Worm (Caenorhabditis elegans) whole organism, L4 larva: ENCODE measurements around the gene ZC155.2.

Experiments used
- D1046.2 ChIP-seq: fragments of 200-800 bp; sonication (Bioruptor generic); IDR thresholded peaks from 2 replicates; pipeline ENCODE4 v1.3.6; 2022; ENCODE audit warnings: missing genetic modification characterization, missing compliant biosample characterization
- F26F4.8 ChIP-seq: fragments of 200-800 bp; sonication (Bioruptor generic); conservative IDR thresholded peaks from 2 replicates; pipeline ENCODE4 v1.3.6; 2022; ENCODE audit warnings: missing genetic modification characterization, missing compliant biosample characterization
- F44E2.7 ChIP-seq: fragments of 200-800 bp; sonication (Bioruptor generic); IDR thresholded peaks from 2 replicates; pipeline ENCODE4 v2.1.2; 2022; ENCODE audit warnings: missing genetic modification characterization, missing compliant biosample characterization
- R02D3.7 ChIP-seq: fragments of 150-350 bp; sonication (generic microtip); optimal IDR thresholded peaks from 3 replicates; lab custom pipeline; 2014; ENCODE audit warnings: missing biosample characterization, missing genetic modification characterization
- T20F7.1 ChIP-seq: fragments of 200-800 bp; sonication (Bioruptor generic); optimal IDR thresholded peaks from 2 replicates; lab custom pipeline; 2018; ENCODE audit warnings: mild to moderate bottlenecking, missing genetic modification characterization, missing compliant biosample characterization
- ZK337.2 ChIP-seq: fragments of 200-800 bp; sonication (Bioruptor generic); IDR thresholded peaks from 2 replicates; pipeline ENCODE4 v1.3.6; 2022; ENCODE audit warnings: missing genetic modification reagents, missing genetic modification characterization, missing compliant biosample characterization
- aha-1 ChIP-seq: fragments of 150-350 bp; peaks from one replicate; lab custom pipeline; 2014; ENCODE audit warnings: missing biosample characterization, missing genetic modification characterization
- attf-4 ChIP-seq: sonication (generic microtip); optimal IDR thresholded peaks from 3 replicates; lab custom pipeline; 2017; ENCODE audit warnings: missing biosample characterization, missing genetic modification characterization
- ceh-28 ChIP-seq: fragments of 150-350 bp; optimal IDR thresholded peaks from 2 replicates; lab custom pipeline; 2014; ENCODE audit warnings: missing biosample characterization, missing genetic modification reagents, missing genetic modification characterization
- ceh-44 ChIP-seq: fragments of 200-800 bp; sonication (Bioruptor generic); IDR thresholded peaks from 2 replicates; pipeline ENCODE4 v1.3.6; 2022; ENCODE audit warnings: missing genetic modification reagents, missing genetic modification characterization, missing compliant biosample characterization
- cey-2 ChIP-seq: sonication (generic microtip); optimal IDR thresholded peaks from 3 replicates; lab custom pipeline; 2017; ENCODE audit warnings: missing genetic modification characterization, mild to moderate bottlenecking, missing compliant biosample characterization, antibody characterized with exemption, borderline replicate concordance; ENCODE audit not compliant: insufficient read depth
- ctbp-1 ChIP-seq: fragments of 200-800 bp; sonication (Bioruptor generic); IDR thresholded peaks from 2 replicates; pipeline ENCODE4 v1.3.6; 2022; ENCODE audit warnings: missing genetic modification reagents, missing genetic modification characterization, missing compliant biosample characterization
- daf-12 ChIP-seq: fragments of 150-350 bp; optimal IDR thresholded peaks from 2 replicates; lab custom pipeline; 2014; ENCODE audit warnings: missing biosample characterization, missing genetic modification reagents, missing genetic modification characterization
- daf-19 ChIP-seq: fragments of 200-800 bp; sonication (Bioruptor generic); conservative IDR thresholded peaks from 2 replicates; pipeline ENCODE4 v1.3.6; 2022; ENCODE audit warnings: missing genetic modification characterization, missing compliant biosample characterization
- daf-8 ChIP-seq: fragments of 200-800 bp; sonication (Bioruptor generic); IDR thresholded peaks from 2 replicates; pipeline ENCODE4 v1.3.6; 2022; ENCODE audit warnings: missing genetic modification characterization, missing compliant biosample characterization
- dmd-6 ChIP-seq: fragments of 200-800 bp; sonication (Bioruptor generic); IDR thresholded peaks from 2 replicates; pipeline ENCODE4 v1.3.6; 2022; ENCODE audit warnings: missing genetic modification reagents, missing genetic modification characterization, missing compliant biosample characterization
- dmd-8 ChIP-seq: fragments of 200-800 bp; sonication (Bioruptor generic); IDR thresholded peaks from 2 replicates; pipeline ENCODE4 v1.3.6; 2022; ENCODE audit warnings: missing genetic modification characterization, missing compliant biosample characterization
- dve-1 ChIP-seq: sonication (generic microtip); optimal IDR thresholded peaks from 2 replicates; lab custom pipeline; 2017; ENCODE audit warnings: antibody characterized with exemption, mild to moderate bottlenecking, missing genetic modification characterization, missing compliant biosample characterization; ENCODE audit not compliant: insufficient read depth
- gei-8 ChIP-seq: fragments of 200-800 bp; sonication (Bioruptor generic); optimal IDR thresholded peaks from 2 replicates; lab custom pipeline; 2018; ENCODE audit warnings: mild to moderate bottlenecking, missing genetic modification characterization, missing compliant biosample characterization
- hif-1 ChIP-seq, 2 experiments: sonication (generic microtip); optimal IDR thresholded peaks; 2 replicates each; lab custom pipeline; 2016 to 2017; ENCODE audit warnings: missing compliant biosample characterization in 2 of 2, missing genetic modification characterization in 2 of 2, missing genetic modification reagents in 2 of 2, missing genotype in 2 of 2, mild to moderate bottlenecking in 1 of 2
- hmg-1.1 ChIP-seq: fragments of 200-800 bp; sonication (Bioruptor generic); IDR thresholded peaks from 2 replicates; pipeline ENCODE4 v1.3.6; 2022; ENCODE audit warnings: missing genetic modification reagents, missing genetic modification characterization, missing compliant biosample characterization
- lin-13 ChIP-seq: fragments of 150-350 bp; optimal IDR thresholded peaks from 2 replicates; lab custom pipeline; 2014; ENCODE audit warnings: missing biosample characterization, missing genetic modification reagents, missing genetic modification characterization
- mep-1 ChIP-seq: fragments of 150-350 bp; sonication (generic microtip); optimal IDR thresholded peaks from 3 replicates; lab custom pipeline; 2014; ENCODE audit warnings: missing biosample characterization, missing genetic modification characterization
- mxl-2 ChIP-seq: fragments of 200-800 bp; sonication (Bioruptor generic); conservative IDR thresholded peaks from 2 replicates; pipeline ENCODE4 v1.3.6; 2022; ENCODE audit warnings: missing genetic modification reagents, missing genetic modification characterization, missing compliant biosample characterization
- nhr-102 ChIP-seq: sonication (generic microtip); optimal IDR thresholded peaks from 2 replicates; lab custom pipeline; 2016; ENCODE audit warnings: mild to moderate bottlenecking, missing genetic modification characterization, moderate library complexity, missing compliant biosample characterization
- nhr-48 ChIP-seq: sonication (generic microtip); optimal IDR thresholded peaks from 2 replicates; lab custom pipeline; 2016; ENCODE audit warnings: mild to moderate bottlenecking, missing genetic modification characterization, missing compliant biosample characterization
- nhr-6 ChIP-seq: fragments of 150-350 bp; optimal IDR thresholded peaks from 2 replicates; lab custom pipeline; 2014; ENCODE audit warnings: missing biosample characterization, missing genetic modification characterization
- nhr-76 ChIP-seq: fragments of 150-350 bp; optimal IDR thresholded peaks from 2 replicates; lab custom pipeline; 2014; ENCODE audit warnings: missing biosample characterization, missing genetic modification characterization
- nhr-77 ChIP-seq: fragments of 150-350 bp; optimal IDR thresholded peaks from 2 replicates; lab custom pipeline; 2014; ENCODE audit warnings: missing biosample characterization, missing genetic modification characterization
- pha-4 ChIP-seq, 2 experiments: fragments of 150-350 bp in 1 of 2; fragments of 200-800 bp in 1 of 2; sonication (Bioruptor generic) in 1 of 2; IDR thresholded peaks in 1 of 2; optimal IDR thresholded peaks in 1 of 2; 2 replicates each; pipeline versions ENCODE4 v1.3.6 to Lab custom; 2014 to 2022; ENCODE audit warnings: missing genetic modification characterization in 2 of 2, missing genetic modification reagents in 2 of 2, missing biosample characterization in 1 of 2, missing compliant biosample characterization in 1 of 2
- sdz-12 ChIP-seq: fragments of 200-800 bp; sonication (Bioruptor generic); optimal IDR thresholded peaks from 2 replicates; lab custom pipeline; 2018; ENCODE audit warnings: mild to moderate bottlenecking, missing genetic modification characterization, missing compliant biosample characterization
- skn-1 ChIP-seq: fragments of 150-350 bp; optimal IDR thresholded peaks from 2 replicates; lab custom pipeline; 2014; ENCODE audit warnings: missing biosample characterization, missing genetic modification characterization
- snpc-1.2 ChIP-seq: fragments of 200-800 bp; sonication (Bioruptor generic); IDR thresholded peaks from 2 replicates; pipeline ENCODE4 v1.3.6; 2022; ENCODE audit warnings: missing genetic modification reagents, missing genetic modification characterization, missing compliant biosample characterization
- spr-3 ChIP-seq: fragments of 200-800 bp; sonication (Bioruptor generic); optimal IDR thresholded peaks from 2 replicates; lab custom pipeline; 2018; ENCODE audit warnings: mild to moderate bottlenecking, missing genetic modification characterization, missing compliant biosample characterization
- unc-39 ChIP-seq: sonication (generic microtip); optimal IDR thresholded peaks from 2 replicates; lab custom pipeline; 2017; ENCODE audit warnings: missing biosample characterization, missing genetic modification characterization
- unc-62 ChIP-seq, 3 experiments: fragments of 150-350 bp in 1 of 3; sonication (generic microtip); optimal IDR thresholded peaks in 2 of 3; peaks in 1 of 3; 1 replicate in 1 of 3; 2 replicates in 2 of 3; lab custom pipeline; 2014 to 2017; ENCODE audit warnings: missing biosample characterization in 3 of 3, missing genetic modification characterization in 3 of 3, missing genetic modification reagents in 3 of 3, missing genotype in 1 of 3
- zfp-2 ChIP-seq: sonication (generic microtip); optimal IDR thresholded peaks from 2 replicates; lab custom pipeline; 2016; ENCODE audit warnings: mild to moderate bottlenecking, missing genetic modification characterization, missing compliant biosample characterization
- zip-11 ChIP-seq: fragments of 200-800 bp; sonication (Bioruptor generic); IDR thresholded peaks from 2 replicates; pipeline ENCODE4 v1.3.6; 2022; ENCODE audit warnings: missing genetic modification characterization, missing compliant biosample characterization
- zip-2 ChIP-seq: fragments of 150-350 bp; optimal IDR thresholded peaks from 2 replicates; lab custom pipeline; 2014; ENCODE audit warnings: missing biosample characterization, missing genetic modification characterization
- ztf-11 ChIP-seq: fragments of 150-350 bp; optimal IDR thresholded peaks from 2 replicates; lab custom pipeline; 2014; ENCODE audit warnings: missing biosample characterization, missing genetic modification characterization

Gene ZC155.2

ce11 chrIII:5172470-5172869 lies 46.3 kb upstream of the ZC155.2 start, which contains the start of gene K10D2.5 (continued):
- TF ChIP-seq dmd-8 (GFP tag; lab: Robert Waterston, UW) (no peak), daf-19 (GFP tag; lab: Robert Waterston, UW) (0 out of 2 replicates have a peak, but pooled peaks have one; percentile 55), dve-1 (tag; lab: Kevin White, UChicago) (peak; percentile 68), hif-1 (tag; optimal IDR thresholded peaks at IDR 0.05; lab: Kevin White, UChicago) (peak in 1 of 2 experiments; percentile 96), unc-62 (GFP tag; optimal IDR thresholded peaks at IDR 0.05 in 1 of 2; lab: Kevin White, UChicago) (peak in 1 of 2 experiments; percentile 91), unc-62 (tag; optimal IDR thresholded peaks at IDR 0.05; lab: Kevin White, UChicago) (no peak), gei-8 (GFP tag; lab: Kevin White, UChicago) (no peak), dmd-6 (GFP tag; lab: Robert Waterston, UW) (peak; percentile 91), ceh-44 (GFP tag; lab: Robert Waterston, UW) (peak; percentile 99), ctbp-1 (GFP tag; lab: Robert Waterston, UW) (peak; percentile 73), nhr-102 (peak; percentile 53), attf-4 (tag; lab: Kevin White, UChicago) (no peak), ZK337.2 (GFP tag; lab: Robert Waterston, UW) (peak; percentile 99), F26F4.8 (GFP tag; lab: Robert Waterston, UW) (no peak), daf-8 (GFP tag; lab: Robert Waterston, UW) (no peak), zip-2 (tag; lab: Kevin White, UChicago) (no peak), aha-1 (peak; percentile 85), nhr-48 (tag; lab: Kevin White, UChicago) (no peak), T20F7.1 (GFP tag; lab: Kevin White, UChicago) (peak; percentile 86), mep-1 (peak; percentile 92), nhr-76 (tag; lab: Kevin White, UChicago) (no peak), pha-4 (GFP tag; IDR thresholded peaks at IDR 0.05; lab: Robert Waterston, UW) (no peak), pha-4 (tag; optimal IDR thresholded peaks at IDR 0.05; lab: Kevin White, UChicago) (peak; percentile 60), snpc-1.2 (GFP tag; lab: Robert Waterston, UW) (peak; percentile 75), skn-1 (tag; lab: Kevin White, UChicago) (no peak), sdz-12 (GFP tag; lab: Kevin White, UChicago) (peak; percentile 94), zip-11 (GFP tag; lab: Robert Waterston, UW) (no peak), lin-13 (GFP tag; lab: Kevin White, UChicago) (peak; percentile 95), ztf-11 (tag; lab: Kevin White, UChicago) (no peak), R02D3.7 (no peak)

ce11 chrIII:5173139-5173538 lies 45.6 kb upstream of the ZC155.2 start, which contains the start of gene emb-1:
TSS of gene emb-1 (plus strand) at chrIII:5173439.
- TF ChIP-seq unc-39 (tag; lab: Kevin White, UChicago) (no peak), nhr-77 (no peak), D1046.2 (GFP tag; lab: Robert Waterston, UW) (no peak), mxl-2 (GFP tag; lab: Robert Waterston, UW) (no peak), hmg-1.1 (GFP tag; lab: Robert Waterston, UW) (no peak), spr-3 (no peak), ZK337.2 (GFP tag; lab: Robert Waterston, UW) (no peak), daf-12 (tag; lab: Kevin White, UChicago) (no peak), ceh-28 (no peak), cey-2 (tag; lab: Kevin White, UChicago) (no peak), daf-19 (GFP tag; lab: Robert Waterston, UW) (no peak), nhr-6 (tag; lab: Kevin White, UChicago) (no peak), F44E2.7 (no peak), ceh-44 (GFP tag; lab: Robert Waterston, UW) (no peak), zfp-2 (no peak)
